Worm (Caenorhabditis elegans): Measurements from ENCODE around the gene fbxa-209.

fbxa-209 gene

ce11 chrV:15397139-15397538 lies 29.7 kb downstream of the fbxa-209 start (continued):
- TF ChIP-seq fkh-3 (tag; optimal IDR thresholded peaks at IDR 0.05): no peak
- TF ChIP-seq egl-18 (GFP tag; IDR thresholded peaks at IDR 0.05): 0 out of 2 replicates have a peak, but pooled peaks have one; percentile 40
- no peak for TF ChIP-seq chd-7 (tag; optimal IDR thresholded peaks at IDR 0.05)
- TF ChIP-seq mxl-1 (tag; optimal IDR thresholded peaks at IDR 0.05): no peak
- no peak for TF ChIP-seq attf-5 (GFP tag; optimal IDR thresholded peaks at IDR 0.05)
- TF ChIP-seq mes-4 (tag; optimal IDR thresholded peaks at IDR 0.05): no peak
- no peak for TF ChIP-seq aptf-2 (GFP tag; conservative IDR thresholded peaks at IDR 0.05)
- no peak for TF ChIP-seq efl-1 (GFP tag; optimal IDR thresholded peaks at IDR 0.05)
- TF ChIP-seq Y67H2A.10 (GFP tag; conservative IDR thresholded peaks at IDR 0.05): no peak
- no peak for TF ChIP-seq T26A5.8 (tag; optimal IDR thresholded peaks at IDR 0.05)
- TF ChIP-seq dpff-1 (tag; optimal IDR thresholded peaks at IDR 0.05): no peak
- TF ChIP-seq hlh-12 (tag; optimal IDR thresholded peaks at IDR 0.05): no peak
- no peak for TF ChIP-seq sdz-38 (tag; optimal IDR thresholded peaks at IDR 0.05)
- TF ChIP-seq rpc-1 (optimal IDR thresholded peaks at IDR 0.05): no peak
- peak; percentile 10 for TF ChIP-seq rpc-1 (tag; optimal IDR thresholded peaks at IDR 0.05)
- no peak for TF ChIP-seq ceh-27 (GFP tag; optimal IDR thresholded peaks at IDR 0.05)
- TF ChIP-seq ztf-25 (GFP tag; IDR thresholded peaks at IDR 0.05): no peak
- peak; percentile 13 for TF ChIP-seq snpc-3.4 (tag; optimal IDR thresholded peaks at IDR 0.05)
- no peak for TF ChIP-seq ceh-91 (GFP tag; IDR thresholded peaks at IDR 0.05)
- TF ChIP-seq Y79H2A.3 (GFP tag; conservative IDR thresholded peaks at IDR 0.05): peak; percentile 21; the same call in 1 of the 2 replicates
- TF ChIP-seq hmg-20 (GFP tag; IDR thresholded peaks at IDR 0.05): no peak
- no peak for TF ChIP-seq ets-4 (GFP tag; optimal IDR thresholded peaks at IDR 0.05)
- no peak for TF ChIP-seq F37B4.10 (GFP tag; IDR thresholded peaks at IDR 0.05)
- no peak for TF ChIP-seq nfya-2 (GFP tag; IDR thresholded peaks at IDR 0.05)
- no peak for TF ChIP-seq T07F8.4 (tag; optimal IDR thresholded peaks at IDR 0.05)
- no peak for TF ChIP-seq dpl-1 (GFP tag; optimal IDR thresholded peaks at IDR 0.05)
- TF ChIP-seq ztf-22 (GFP tag; optimal IDR thresholded peaks at IDR 0.05): no peak
- no peak for TF ChIP-seq B0035.1 (tag; optimal IDR thresholded peaks at IDR 0.05)
- no peak for TF ChIP-seq F57C9.4 (tag; optimal IDR thresholded peaks at IDR 0.05)
- peak; percentile 17 for TF ChIP-seq F10E7.11 (tag; optimal IDR thresholded peaks at IDR 0.05)
- TF ChIP-seq lir-1 (GFP tag; conservative IDR thresholded peaks at IDR 0.05): no peak
- no peak for TF ChIP-seq let-526 (GFP tag; IDR thresholded peaks at IDR 0.05)
- no peak for TF ChIP-seq cebp-2 (GFP tag; IDR thresholded peaks at IDR 0.05)
- TF ChIP-seq egrh-3 (GFP tag; IDR thresholded peaks at IDR 0.05): no peak
- TF ChIP-seq madf-6 (GFP tag; IDR thresholded peaks at IDR 0.05): peak; percentile 73
- no peak for TF ChIP-seq ama-1 (optimal IDR thresholded peaks at IDR 0.05)
- peak in 1 of 2 experiments; percentile 28 for TF ChIP-seq ama-1 (GFP tag; optimal IDR thresholded peaks at IDR 0.05)
- 0 out of 2 replicates have a peak, but pooled peaks have one; percentile 12 for TF ChIP-seq C17E4.6 (GFP tag; IDR thresholded peaks at IDR 0.05)
- no peak for TF ChIP-seq F39B2.1 (GFP tag; IDR thresholded peaks at IDR 0.05)
- TF ChIP-seq ztf-28 (GFP tag; IDR thresholded peaks at IDR 0.05): no peak
- TF ChIP-seq madf-8 (GFP tag; conservative IDR thresholded peaks at IDR 0.05): peak; percentile 34; the same call in 1 of the 2 replicates
- no peak for TF ChIP-seq ceh-58 (GFP tag; IDR thresholded peaks at IDR 0.05)
- no peak for TF ChIP-seq rec-8 (tag; optimal IDR thresholded peaks at IDR 0.05)
- 0 out of 2 replicates have a peak, but pooled peaks have one; percentile 10 for TF ChIP-seq D2030.7 (GFP tag; IDR thresholded peaks at IDR 0.05)
